Worm (Caenorhabditis elegans): Measurements from ENCODE around the gene mre-11.

ce11 chrV:10770026-10770425 is 33.4 kb upstream of the mre-11 start, which contains the start of the genes D1054.1 and pas-2:
- no peak for TF ChIP-seq nhr-71 (tag; optimal IDR thresholded peaks at IDR 0.05)
- no peak for TF ChIP-seq elt-3 (tag; optimal IDR thresholded peaks at IDR 0.05)
- no peak for TF ChIP-seq lin-15B (tag; optimal IDR thresholded peaks at IDR 0.05)
- TF ChIP-seq pag-3 (tag; optimal IDR thresholded peaks at IDR 0.05; ENCODE audit: borderline replicate concordance, insufficient read depth) = no peak
- TF ChIP-seq zag-1 (tag; optimal IDR thresholded peaks at IDR 0.05) = no peak
- TF ChIP-seq dpl-1 (GFP tag; optimal IDR thresholded peaks at IDR 0.05) = peak in 2 of 3 experiments; percentile 1 to 37

All from whole organism, L1 larva.